Worm (Caenorhabditis elegans) whole organism, L4 larva: ENCODE results near the gene F21C10.7.
A peak's percentile ranks its signal among the peaks of the same experiment; 100 is the strongest.

Experiments
- F44E2.7 ChIP-seq: fragments of 200-800 bp; sonication (Bioruptor generic); IDR thresholded peaks from 2 replicates; pipeline ENCODE4 v2.1.2; 2022; ENCODE audit warnings: missing genetic modification characterization, missing compliant biosample characterization
- Y5F2A.4 ChIP-seq: fragments of 200-800 bp; sonication (Bioruptor generic); optimal IDR thresholded peaks from 2 replicates; lab custom pipeline; 2018; ENCODE audit warnings: mild to moderate bottlenecking, missing genetic modification characterization, missing compliant biosample characterization
- ceh-28 ChIP-seq: fragments of 150-350 bp; optimal IDR thresholded peaks from 2 replicates; lab custom pipeline; 2014; ENCODE audit warnings: missing biosample characterization, missing genetic modification reagents, missing genetic modification characterization
- egl-27 ChIP-seq: sonication (generic microtip); optimal IDR thresholded peaks from 3 replicates; lab custom pipeline; 2017; ENCODE audit warnings: missing biosample characterization, missing genetic modification reagents, missing genetic modification characterization
- lin-38 ChIP-seq: fragments of 200-800 bp; sonication (Bioruptor generic); IDR thresholded peaks from 2 replicates; pipeline ENCODE4 v1.3.6; 2022; ENCODE audit warnings: missing genetic modification reagents, missing genetic modification characterization, missing compliant biosample characterization
- lsy-2 ChIP-seq, 2 experiments: fragments of 150-350 bp in 1 of 2; sonication (generic microtip) in 1 of 2; optimal IDR thresholded peaks; 2 replicates each; lab custom pipeline; 2014 to 2017; ENCODE audit warnings: missing biosample characterization in 2 of 2, missing genetic modification characterization in 2 of 2
- mes-2 ChIP-seq: sonication (generic microtip); optimal IDR thresholded peaks from 2 replicates; lab custom pipeline; 2016; ENCODE audit warnings: missing genotype, mild to moderate bottlenecking, missing genetic modification characterization, missing compliant biosample characterization; ENCODE audit not compliant: poor library complexity, severe bottlenecking
- nhr-10 ChIP-seq: fragments of 150-350 bp; optimal IDR thresholded peaks from 2 replicates; lab custom pipeline; 2014; ENCODE audit warnings: missing biosample characterization, missing genetic modification characterization
- nhr-41 ChIP-seq: fragments of 200-800 bp; sonication (Bioruptor generic); IDR thresholded peaks from 2 replicates; pipeline ENCODE4 v1.3.6; 2022; ENCODE audit warnings: missing genetic modification reagents, missing genetic modification characterization, missing compliant biosample characterization
- snpc-4 ChIP-seq: fragments of 150-350 bp; optimal IDR thresholded peaks from 2 replicates; lab custom pipeline; 2014; ENCODE audit warnings: missing biosample characterization, missing genetic modification characterization
- unc-130 ChIP-seq: sonication (generic microtip); optimal IDR thresholded peaks from 2 replicates; lab custom pipeline; 2016; ENCODE audit warnings: missing genetic modification reagents, missing genetic modification characterization, missing compliant biosample characterization

DNA sequence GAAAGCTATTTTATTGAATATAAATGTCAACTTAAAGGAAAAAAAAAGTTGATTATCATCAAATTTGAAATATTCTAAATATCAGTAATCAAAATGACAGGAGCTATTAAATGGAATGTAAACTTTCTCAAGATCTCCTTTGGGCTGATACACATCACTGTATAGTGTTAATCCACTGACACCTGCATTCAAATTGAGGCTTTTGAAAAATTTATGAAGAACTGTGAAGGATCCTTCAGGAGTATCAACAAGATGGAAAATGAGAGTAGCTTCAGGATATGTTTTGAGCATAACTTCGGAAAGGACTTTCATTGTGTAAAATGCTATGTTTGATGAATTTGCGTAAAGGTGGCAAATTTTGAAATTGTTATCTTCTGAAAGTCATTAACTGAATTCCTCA, 15.4 kb upstream of the F21C10.7 start:
- TF ChIP-seq unc-130: no peak
- TF ChIP-seq Y5F2A.4 (GFP tag; lab: Kevin White, UChicago): no peak
- no peak for TF ChIP-seq ceh-28 (tag; lab: Kevin White, UChicago)
- TF ChIP-seq nhr-41 (GFP tag; lab: Robert Waterston, UW): no peak
- no peak for TF ChIP-seq lsy-2 (tag; optimal IDR thresholded peaks at IDR 0.05; lab: Kevin White, UChicago)
- TF ChIP-seq F44E2.7: no peak
- no peak for TF ChIP-seq mes-2
- TF ChIP-seq lin-38: peak; percentile 39; the same call in 1 of the 2 replicates
- TF ChIP-seq egl-27 (tag; lab: Kevin White, UChicago): no peak
- no peak for TF ChIP-seq nhr-10 (tag; lab: Kevin White, UChicago)
- TF ChIP-seq snpc-4 (tag; lab: Kevin White, UChicago): no peak
